3 fruit fly cellular contexts compared by ENCODE assay signal in genomic region chr3R:4957812-4958211, dm6.
A peak's percentile ranks its signal among the peaks of the same experiment; 100 is the strongest.
TF ChIP-seq lines count a peak whose summit lies in the region.

No protein-coding gene starts in this region.

- TF ChIP-seq CTCF in whole organism, embryonic (GFP tag; optimal IDR thresholded peaks at IDR 0.05; lab: Kevin White, UChicago), result no peak

TF ChIP-seq in whole organism, embryonic, 481 proteins besides CTCF, POLR2A, EP300 and RAD21:
- TF ChIP-seq gsb (GFP tag; IDR thresholded peaks at IDR 0.05; lab: Robert Waterston, UW) (peak; percentile 24; the same call in 1 of the 2 replicates), Hmr (GFP tag; optimal IDR thresholded peaks at IDR 0.05; lab: Kevin White, UChicago) (no peak), Camta (GFP tag; optimal IDR thresholded peaks at IDR 0.05; lab: Kevin White, UChicago) (no peak), zfh1 (GFP tag; IDR thresholded peaks at IDR 0.05; lab: Robert Waterston, UW) (0 out of 3 replicates have a peak, but pooled peaks have one; percentile 6), Drgx (GFP tag; IDR thresholded peaks at IDR 0.05; lab: Robert Waterston, UW) (peak; percentile 63), CG9932 (GFP tag; IDR thresholded peaks at IDR 0.05; lab: Robert Waterston, UW) (peak; percentile 15; the same call in 1 of the 2 replicates)

TF ChIP-seq in whole organism, prepupa, 60 proteins besides CTCF, POLR2A, EP300 and RAD21:
- TF ChIP-seq CG6276 (GFP tag; optimal IDR thresholded peaks at IDR 0.05; lab: Kevin White, UChicago) (peak; percentile 37), CG11762 (GFP tag; optimal IDR thresholded peaks at IDR 0.05; lab: Kevin White, UChicago; ENCODE audit: insufficient read depth) (no peak), eg (GFP tag; IDR thresholded peaks at IDR 0.05; lab: Robert Waterston, UW) (peak; percentile 63), CG32006 (GFP tag; optimal IDR thresholded peaks at IDR 0.05; lab: Kevin White, UChicago) (peak; percentile 56), CG16779 (tag; optimal IDR thresholded peaks at IDR 0.05; lab: Kevin White, UChicago) (no peak), CG34406 (GFP tag; optimal IDR thresholded peaks at IDR 0.05; lab: Kevin White, UChicago) (no peak), acj6 (GFP tag; optimal IDR thresholded peaks at IDR 0.05; lab: Kevin White, UChicago) (peak; percentile 5), CG10669 (GFP tag; optimal IDR thresholded peaks at IDR 0.05; lab: Kevin White, UChicago) (no peak), CG6792 (GFP tag; optimal IDR thresholded peaks at IDR 0.05; lab: Kevin White, UChicago) (no peak), CG1621 (tag; optimal IDR thresholded peaks at IDR 0.05; lab: Kevin White, UChicago) (no peak), CG15336 (GFP tag; IDR thresholded peaks at IDR 0.05; lab: Robert Waterston, UW) (peak; percentile 56; the same call in 1 of the 2 replicates), CG11902 (GFP tag; optimal IDR thresholded peaks at IDR 0.05; lab: Kevin White, UChicago) (no peak), CG11294 (GFP tag; IDR thresholded peaks at IDR 0.05; lab: Robert Waterston, UW) (peak; percentile 33; the same call in 1 of the 2 replicates), dac (GFP tag; optimal IDR thresholded peaks at IDR 0.05; lab: Kevin White, UChicago) (peak; percentile 3), CG8119 (GFP tag; IDR thresholded peaks at IDR 0.05; lab: Robert Waterston, UW) (no peak), CG3919 (GFP tag; optimal IDR thresholded peaks at IDR 0.05; lab: Kevin White, UChicago) (peak; percentile 26), CG6163 (GFP tag; IDR thresholded peaks at IDR 0.05; lab: Robert Waterston, UW) (peak; percentile 44; the same call in 1 of the 3 replicates)
TF ChIP-seq in whole organism, prepupa: peak in this region for 9.

TF ChIP-seq in whole organism, pupa, 21 proteins besides CTCF, POLR2A, EP300 and RAD21:
- TF ChIP-seq CG4496 (GFP tag; IDR thresholded peaks at IDR 0.05; lab: Robert Waterston, UW) (peak; percentile 55; the same call in 2 of the 3 replicates), EcR (GFP tag; optimal IDR thresholded peaks at IDR 0.05; lab: Kevin White, UChicago) (no peak), Pif1B (GFP tag; optimal IDR thresholded peaks at IDR 0.05; lab: Kevin White, UChicago) (no peak), Ets98B (GFP tag; IDR thresholded peaks at IDR 0.05; lab: Robert Waterston, UW) (peak; percentile 58), fd96Ca (GFP tag; IDR thresholded peaks at IDR 0.05; lab: Robert Waterston, UW) (peak; percentile 55; the same call in 2 of the 3 replicates), CG32121 (GFP tag; IDR thresholded peaks at IDR 0.05; lab: Robert Waterston, UW) (peak; percentile 64), CG14655 (GFP tag; optimal IDR thresholded peaks at IDR 0.05; lab: Kevin White, UChicago) (peak; percentile 73), Snoo (tag; optimal IDR thresholded peaks at IDR 0.05; lab: Kevin White, UChicago) (no peak), CG8159 (tag; optimal IDR thresholded peaks at IDR 0.05; lab: Kevin White, UChicago) (no peak), CG10348 (GFP tag; IDR thresholded peaks at IDR 0.05; lab: Robert Waterston, UW) (0 out of 2 replicates have a peak, but pooled peaks have one; percentile 30), Pif1A (GFP tag; optimal IDR thresholded peaks at IDR 0.05; lab: Kevin White, UChicago) (no peak), CG8301 (tag; optimal IDR thresholded peaks at IDR 0.05; lab: Kevin White, UChicago) (peak; percentile 72), rn (GFP tag; IDR thresholded peaks at IDR 0.05; lab: Robert Waterston, UW) (peak; percentile 22; the same call in 1 of the 2 replicates), CG9948 (tag; optimal IDR thresholded peaks at IDR 0.05; lab: Kevin White, UChicago) (no peak), CG34367 (tag; optimal IDR thresholded peaks at IDR 0.05; lab: Kevin White, UChicago) (no peak), CG17806 (tag; optimal IDR thresholded peaks at IDR 0.05; lab: Kevin White, UChicago) (no peak), CG15710 (tag; optimal IDR thresholded peaks at IDR 0.05; lab: Kevin White, UChicago) (no peak), D1 (tag; optimal IDR thresholded peaks at IDR 0.05; lab: Kevin White, UChicago) (no peak), CG12605 (GFP tag; IDR thresholded peaks at IDR 0.05; lab: Robert Waterston, UW) (0 out of 2 replicates have a peak, but pooled peaks have one; percentile 30), gl (tag; optimal IDR thresholded peaks at IDR 0.05; lab: Kevin White, UChicago) (no peak), CG13204 (GFP tag; optimal IDR thresholded peaks at IDR 0.05; lab: Kevin White, UChicago) (no peak)
TF ChIP-seq in whole organism, pupa: peak in this region for 9.
